Fruit fly (Drosophila melanogaster) whole organism, wandering third instar larva: ENCODE data around the gene CG13737.

Experiments used
- GATAd ChIP-seq: sonication (Bioruptor generic); optimal IDR thresholded peaks from 2 replicates; lab custom pipeline; 2016; ENCODE audit warnings: missing biosample characterization, missing genetic modification characterization
- Hr78 ChIP-seq: fragments of >200 bp; optimal IDR thresholded peaks from 2 replicates; lab custom pipeline; 2017; ENCODE audit warnings: missing biosample characterization, missing genetic modification characterization
- Hr83 ChIP-seq: fragments of 200-300 bp; sonication (Bioruptor generic); optimal IDR thresholded peaks from 2 replicates; lab custom pipeline; 2016; ENCODE audit warnings: missing biosample characterization, mild to moderate bottlenecking, missing genetic modification characterization, moderate library complexity; ENCODE audit not compliant: poor library complexity, severe bottlenecking
- Myc ChIP-seq: fragments of >200 bp; optimal IDR thresholded peaks from 2 replicates; lab custom pipeline; 2017
- OdsH ChIP-seq: fragments of 200-800 bp; sonication (Bioruptor generic); optimal IDR thresholded peaks from 2 replicates; lab custom pipeline; 2016; ENCODE audit warnings: missing biosample characterization, mild to moderate bottlenecking, missing genetic modification characterization
- Sp1 ChIP-seq: fragments of 200-800 bp; sonication (Bioruptor generic); optimal IDR thresholded peaks from 3 replicates; lab custom pipeline; 2019; ENCODE audit warnings: missing biosample characterization, mild to moderate bottlenecking, missing genetic modification characterization, moderate library complexity
- brk ChIP-seq: fragments of 200-800 bp; sonication (Bioruptor generic); optimal IDR thresholded peaks from 2 replicates; lab custom pipeline; 2016; ENCODE audit warnings: missing biosample characterization, mild to moderate bottlenecking, missing genetic modification characterization
- dl ChIP-seq, 2 experiments: fragments of 175-275, 200-275 bp in 1 of 2; fragments of 200-275 bp in 1 of 2; sonication (Bioruptor generic); optimal IDR thresholded peaks; lab custom pipeline; 2018; ENCODE audit warnings: mild to moderate bottlenecking in 2 of 2, missing biosample characterization in 2 of 2, missing genetic modification characterization in 2 of 2, moderate library complexity in 2 of 2; ENCODE audit not compliant: partially characterized antibody in 2 of 2, insufficient read depth in 1 of 2
- dmrt93B ChIP-seq: fragments of 200-800 bp; sonication (Bioruptor generic); optimal IDR thresholded peaks from 2 replicates; lab custom pipeline; 2018; ENCODE audit warnings: missing biosample characterization, mild to moderate bottlenecking, missing genetic modification characterization
- lola ChIP-seq: fragments of >200 bp; optimal IDR thresholded peaks from 2 replicates; lab custom pipeline; 2017; ENCODE audit warnings: missing biosample characterization, missing genetic modification characterization
- pan ChIP-seq: fragments of >200 bp; optimal IDR thresholded peaks from 2 replicates; lab custom pipeline; 2017
- psq ChIP-seq: fragments of 200-800 bp; sonication (Bioruptor generic); optimal IDR thresholded peaks from 3 replicates; lab custom pipeline; 2017; ENCODE audit warnings: missing biosample characterization, mild to moderate bottlenecking, missing genetic modification characterization, moderate library complexity

DNA sequence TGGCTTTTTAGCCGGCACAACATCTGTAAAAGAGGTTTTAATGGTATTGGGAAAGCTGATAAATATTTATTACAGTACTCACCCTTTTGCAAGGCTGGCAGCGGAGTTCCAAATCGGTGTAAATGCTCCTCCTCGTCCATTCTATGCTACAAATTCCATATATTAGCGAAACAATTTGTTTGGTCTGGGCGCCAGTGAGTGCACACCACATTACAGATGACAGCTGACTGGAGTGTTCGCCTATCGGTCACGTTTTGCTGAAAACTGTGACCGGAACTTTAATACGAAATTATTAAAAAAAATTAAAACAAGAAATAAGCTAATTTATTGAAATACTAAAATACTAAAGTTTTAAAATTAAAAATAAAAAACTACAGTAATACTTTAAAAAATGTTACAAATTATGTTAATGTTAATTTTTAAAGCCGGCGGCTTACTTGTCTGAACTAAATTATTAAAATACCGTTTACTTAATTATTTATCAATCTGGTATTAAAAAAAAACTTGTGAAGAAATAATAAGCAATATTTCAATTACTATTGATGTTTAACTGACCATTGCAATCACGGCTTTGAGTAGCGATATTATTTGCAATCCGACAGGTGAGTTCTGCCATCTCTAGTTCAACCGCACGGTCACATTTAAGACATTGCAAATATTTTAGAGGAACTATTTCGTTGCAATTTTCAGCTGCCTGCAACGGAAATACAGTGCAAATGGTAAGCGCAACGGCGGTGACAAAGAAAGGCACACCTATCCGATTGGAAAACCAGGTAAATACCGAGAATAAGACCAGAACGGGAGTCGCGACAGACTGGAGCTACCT lies 50.2 kb downstream of the CG13737 start, which contains the start of the genes CG8833 and DCTN1-p150:
- TF ChIP-seq Hr83 (peak; percentile 62), Sp1 (GFP tag; lab: Kevin White, UChicago) (no peak), brk (no peak), OdsH (GFP tag; lab: Kevin White, UChicago) (no peak), pan (no peak), psq (GFP tag; lab: Kevin White, UChicago) (peak; percentile 43), dmrt93B (GFP tag; lab: Kevin White, UChicago) (no peak), lola (GFP tag; lab: Kevin White, UChicago) (no peak), Myc (lab: Kevin White, UChicago) (peak; percentile 8), Hr78 (GFP tag; lab: Kevin White, UChicago) (no peak), dl (GFP tag; optimal IDR thresholded peaks at IDR 0.05; lab: Kevin White, UChicago; ENCODE audit: insufficient read depth in 1 of 2, partially characterized antibody in 2 of 2) (no peak), GATAd (GFP tag; lab: Kevin White, UChicago) (no peak)
